Fruit fly (Drosophila melanogaster): ENCODE results near the gene cv-c.

The cv-c gene

dm6 chr3R:14436459-14436858 lies 45.1 kb downstream of the cv-c start (continued):
- TF ChIP-seq CG6854 (GFP tag; optimal IDR thresholded peaks at IDR 0.05): no peak
- no peak for TF ChIP-seq dac (GFP tag; optimal IDR thresholded peaks at IDR 0.05)
- no peak for TF ChIP-seq CG1621 (tag; optimal IDR thresholded peaks at IDR 0.05)
- no peak for TF ChIP-seq Blimp-1 (GFP tag; optimal IDR thresholded peaks at IDR 0.05)
- TF ChIP-seq Lpt (GFP tag; optimal IDR thresholded peaks at IDR 0.05): peak; percentile 4
- TF ChIP-seq CG34406 (GFP tag; optimal IDR thresholded peaks at IDR 0.05): no peak
- TF ChIP-seq CG11902 (GFP tag; optimal IDR thresholded peaks at IDR 0.05): no peak

- TF ChIP-seq CG6854 (GFP tag; optimal IDR thresholded peaks at IDR 0.05): no peak
- no peak for TF ChIP-seq Eip75B (GFP tag; optimal IDR thresholded peaks at IDR 0.05)
- TF ChIP-seq Lpt (GFP tag; optimal IDR thresholded peaks at IDR 0.05): no peak
- TF ChIP-seq CG11294 (GFP tag; IDR thresholded peaks at IDR 0.05): no peak
- TF ChIP-seq Eip78C (GFP tag): no peak
- TF ChIP-seq CG11762 (GFP tag; optimal IDR thresholded peaks at IDR 0.05; ENCODE audit: insufficient read depth): no peak
- TF ChIP-seq dac (GFP tag; optimal IDR thresholded peaks at IDR 0.05): no peak
- TF ChIP-seq CG10669 (GFP tag; optimal IDR thresholded peaks at IDR 0.05): no peak
- TF ChIP-seq svp (GFP tag): no peak
- TF ChIP-seq Eip93F (GFP tag; optimal IDR thresholded peaks at IDR 0.05): no peak
These were observed 45.5 kb downstream of the cv-c start for dm6 chr3R:14436011-14436410.

- TF ChIP-seq dsx (GFP tag; optimal IDR thresholded peaks at IDR 0.05; ENCODE audit: poor library complexity, severe bottlenecking) (peak; percentile 59), Sox15 (GFP tag; optimal IDR thresholded peaks at IDR 0.05) (no peak), CG8632 (GFP tag; optimal IDR thresholded peaks at IDR 0.05) (no peak), CG6808 (GFP tag; optimal IDR thresholded peaks at IDR 0.05) (no peak), ss (GFP tag; optimal IDR thresholded peaks at IDR 0.05) (peak in 1 of 2 experiments; percentile 7), Met (GFP tag; optimal IDR thresholded peaks at IDR 0.05) (no peak), Sox14 (GFP tag; optimal IDR thresholded peaks at IDR 0.05) (no peak), Eip78C (GFP tag) (peak; percentile 24), CG6163 (GFP tag; IDR thresholded peaks at IDR 0.05) (0 out of 3 replicates have a peak, but pooled peaks have one; percentile 15), CG3919 (GFP tag; optimal IDR thresholded peaks at IDR 0.05) (peak; percentile 73), net (GFP tag; optimal IDR thresholded peaks at IDR 0.05) (peak; percentile 36), dac (GFP tag; optimal IDR thresholded peaks at IDR 0.05) (no peak)
These were observed 49.6 kb downstream of the cv-c start for dm6 chr3R:14431887-14432286.

- TF ChIP-seq topi (GFP tag; optimal IDR thresholded peaks at IDR 0.05) (peak; percentile 77), CG1621 (tag; optimal IDR thresholded peaks at IDR 0.05) (peak; percentile 45), Eip93F (GFP tag; optimal IDR thresholded peaks at IDR 0.05) (no peak), fd59A (GFP tag; optimal IDR thresholded peaks at IDR 0.05) (peak; percentile 71), CG16779 (tag; optimal IDR thresholded peaks at IDR 0.05) (no peak), CG8319 (GFP tag; optimal IDR thresholded peaks at IDR 0.05) (peak; percentile 28), spab (GFP tag; optimal IDR thresholded peaks at IDR 0.05) (peak; percentile 73), Ets96B (tag; optimal IDR thresholded peaks at IDR 0.05) (peak; percentile 86), CG11762 (GFP tag; optimal IDR thresholded peaks at IDR 0.05; ENCODE audit: insufficient read depth) (peak; percentile 29), CG11902 (GFP tag; optimal IDR thresholded peaks at IDR 0.05) (peak; percentile 38), CG9139 (GFP tag; optimal IDR thresholded peaks at IDR 0.05) (peak; percentile 40), esn (GFP tag; optimal IDR thresholded peaks at IDR 0.05) (peak; percentile 80), CG6276 (GFP tag; optimal IDR thresholded peaks at IDR 0.05) (no peak), Eip78C (GFP tag) (peak; percentile 95), lz (GFP tag; optimal IDR thresholded peaks at IDR 0.05) (peak; percentile 73), Sox15 (GFP tag; optimal IDR thresholded peaks at IDR 0.05) (peak; percentile 48), Lpt (GFP tag; optimal IDR thresholded peaks at IDR 0.05) (peak; percentile 22), eg (GFP tag; IDR thresholded peaks at IDR 0.05) (peak; percentile 32; the same call in 1 of the 3 replicates), CG6792 (GFP tag; optimal IDR thresholded peaks at IDR 0.05) (peak; percentile 68), Ets21C (GFP tag; optimal IDR thresholded peaks at IDR 0.05) (peak; percentile 17), svp (GFP tag) (peak; percentile 80), Gug (GFP tag; IDR thresholded peaks at IDR 0.05) (no peak), Hr39 (GFP tag; optimal IDR thresholded peaks at IDR 0.05) (peak; percentile 70), ss (GFP tag; optimal IDR thresholded peaks at IDR 0.05) (peak; percentile 82 to 84), Blimp-1 (GFP tag; optimal IDR thresholded peaks at IDR 0.05) (peak; percentile 16), acj6 (GFP tag; optimal IDR thresholded peaks at IDR 0.05) (peak; percentile 73), dsx (GFP tag; optimal IDR thresholded peaks at IDR 0.05; ENCODE audit: poor library complexity, severe bottlenecking) (peak; percentile 81), CG32006 (GFP tag; optimal IDR thresholded peaks at IDR 0.05) (peak; percentile 18), pdm3 (GFP tag; optimal IDR thresholded peaks at IDR 0.05) (peak; percentile 62), CG10669 (GFP tag; optimal IDR thresholded peaks at IDR 0.05) (peak; percentile 79), CG6808 (GFP tag; optimal IDR thresholded peaks at IDR 0.05) (peak; percentile 71), CG3032 (tag; optimal IDR thresholded peaks at IDR 0.05) (peak; percentile 81), Eip75B (GFP tag; optimal IDR thresholded peaks at IDR 0.05) (peak; percentile 74), Sox14 (GFP tag; optimal IDR thresholded peaks at IDR 0.05) (peak; percentile 67), net (GFP tag; optimal IDR thresholded peaks at IDR 0.05) (peak; percentile 48)
These were observed 51.2 kb downstream of the cv-c start for dm6 chr3R:14430291-14430690.

Data from whole organism, prepupa.